Worm (Caenorhabditis elegans): ENCODE results near the gene fbxa-85.

DNA sequence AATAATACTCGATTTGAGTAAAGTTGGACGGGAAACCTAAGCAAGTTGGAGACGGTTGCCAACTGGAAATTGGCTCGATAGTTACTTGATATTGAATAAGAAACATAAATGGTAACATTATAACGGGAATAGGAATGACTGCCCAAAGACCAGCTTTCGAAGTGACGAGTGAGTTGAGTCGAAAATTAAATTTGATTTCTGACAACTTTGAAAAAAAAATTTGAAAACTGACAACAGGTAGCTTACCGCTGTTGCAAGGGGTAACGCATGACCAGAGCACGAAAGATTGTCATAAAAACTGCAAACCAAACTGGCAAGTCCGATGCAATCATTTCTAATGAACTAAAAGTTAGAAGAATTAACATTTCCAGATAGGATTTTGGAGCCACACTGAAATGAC lies 33.8 kb downstream of the fbxa-85 start:
- TF ChIP-seq nhr-237 (tag; optimal IDR thresholded peaks at IDR 0.05) (no peak), skn-1 (tag; optimal IDR thresholded peaks at IDR 0.05) (no peak), ama-1 (optimal IDR thresholded peaks at IDR 0.05) (no peak), pag-3 (tag; optimal IDR thresholded peaks at IDR 0.05; ENCODE audit: borderline replicate concordance, insufficient read depth) (no peak)
